Worm (Caenorhabditis elegans): ENCODE data around the gene C40H1.8.

Gene C40H1.8

DNA sequence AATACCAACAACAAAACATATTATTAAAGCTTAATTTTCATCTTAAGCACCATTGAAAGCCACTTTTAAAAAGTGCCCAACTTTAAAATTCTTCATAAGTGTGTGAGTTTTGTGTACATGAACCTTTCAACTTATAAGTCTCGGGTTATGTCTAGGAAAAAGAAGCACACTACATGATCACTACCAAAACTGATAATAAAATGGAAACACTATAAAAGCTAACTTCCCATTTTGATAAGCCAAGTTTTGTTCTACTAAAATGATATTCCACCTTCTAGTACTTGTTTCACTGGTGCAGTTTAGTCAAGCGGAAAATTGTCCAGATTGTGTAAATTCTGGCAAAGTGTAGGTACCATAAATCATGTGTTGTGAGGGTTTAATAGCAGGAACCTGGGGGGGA is at the start of gene C40H1.8:
TSS of gene C40H1.8 (plus strand) at position 242 of the 400 bp plus-strand sequence.
- TF ChIP-seq W03F9.2 (tag; optimal IDR thresholded peaks at IDR 0.05) (no peak), dao-5 (tag; optimal IDR thresholded peaks at IDR 0.05) (no peak), him-1 (tag; optimal IDR thresholded peaks at IDR 0.05) (no peak)

DNA sequence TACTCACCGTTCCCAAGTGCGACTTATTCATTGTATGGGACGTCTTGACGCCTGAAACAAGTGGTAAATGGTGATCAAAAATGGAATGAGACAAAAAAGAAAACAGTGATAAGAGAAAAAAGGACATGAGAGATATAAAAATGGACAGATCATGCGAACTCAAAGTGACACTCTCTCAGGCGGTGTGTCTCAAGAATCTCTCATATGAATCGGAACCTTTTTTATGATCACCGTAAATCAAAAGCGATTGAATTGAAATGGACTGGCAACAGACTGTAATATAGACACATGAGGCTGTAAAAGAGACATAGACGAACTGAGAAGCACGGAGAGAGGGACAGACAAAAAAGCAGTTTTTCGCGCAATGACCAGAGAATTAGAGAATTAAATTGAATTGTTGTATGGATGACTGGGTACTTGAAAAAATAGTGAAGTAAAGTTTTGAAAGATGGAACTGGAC is 45.5 kb upstream of the C40H1.8 start, which contains the start of gene clip-1:
TSS of gene clip-1 (minus strand) at position 51 of the 460 bp plus-strand sequence.
- TF ChIP-seq dao-5 (tag; optimal IDR thresholded peaks at IDR 0.05) (no peak), him-1 (tag; optimal IDR thresholded peaks at IDR 0.05) (no peak), W03F9.2 (tag; optimal IDR thresholded peaks at IDR 0.05) (no peak)

ce11 chrIII:9270183-9270582 is 44.3 kb upstream of the C40H1.8 start:
- TF ChIP-seq him-1 (tag; optimal IDR thresholded peaks at IDR 0.05) (no peak), dao-5 (tag; optimal IDR thresholded peaks at IDR 0.05) (no peak), W03F9.2 (tag; optimal IDR thresholded peaks at IDR 0.05) (no peak)

DNA sequence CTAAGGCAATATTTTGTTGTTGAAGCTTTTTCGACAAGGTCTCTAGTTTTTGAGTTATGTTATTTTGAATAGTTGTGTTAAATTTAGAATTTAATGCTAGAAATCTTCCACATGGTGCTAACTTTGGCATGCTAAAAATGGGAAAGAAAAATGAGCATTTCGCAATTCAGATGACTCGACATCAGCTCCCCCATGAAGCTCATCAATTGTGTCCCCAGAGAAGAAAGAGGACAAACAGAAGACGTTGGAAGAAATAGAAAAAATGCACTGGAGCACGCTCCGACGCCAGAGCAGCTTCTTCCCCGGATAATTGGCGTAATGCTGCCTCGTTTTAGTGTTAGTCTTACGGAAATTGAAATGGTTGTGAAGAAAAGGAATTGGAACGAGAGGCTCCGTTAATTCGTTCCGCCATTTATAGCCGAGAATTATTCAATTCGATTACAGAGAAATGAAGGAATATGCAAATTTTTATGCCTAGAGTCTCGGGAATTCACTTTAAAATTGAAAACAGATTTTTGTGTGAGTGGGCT is 43.1 kb upstream of the C40H1.8 start:
- TF ChIP-seq dao-5 (tag; optimal IDR thresholded peaks at IDR 0.05) = no peak

- TF ChIP-seq dao-5 (tag; optimal IDR thresholded peaks at IDR 0.05) (no peak), him-1 (tag; optimal IDR thresholded peaks at IDR 0.05) (no peak), W03F9.2 (tag; optimal IDR thresholded peaks at IDR 0.05) (no peak)
Observed at ce11 chrIII:9272107-9272506, 42.4 kb upstream of the C40H1.8 start.

DNA sequence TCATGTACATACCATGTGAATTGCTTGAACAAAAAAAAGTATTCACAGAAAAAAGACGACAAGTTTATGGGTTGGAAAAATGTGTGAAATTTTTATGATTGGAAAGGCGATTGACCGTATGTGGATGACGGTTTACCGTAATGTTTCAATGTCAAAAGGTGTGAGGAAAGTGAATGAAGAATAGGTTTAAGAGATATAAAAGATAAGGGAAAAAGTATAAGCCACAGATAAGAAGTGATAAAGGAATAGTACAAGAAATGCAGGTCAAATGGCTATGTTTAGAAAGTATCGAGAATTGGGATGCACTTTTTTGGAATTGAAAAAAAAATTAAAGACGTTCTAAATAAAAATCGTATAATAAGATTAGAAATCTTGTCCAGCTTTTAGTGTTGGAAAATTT is 36.7 kb upstream of the C40H1.8 start:
- no peak for TF ChIP-seq dao-5 (tag; optimal IDR thresholded peaks at IDR 0.05)
- no peak for TF ChIP-seq W03F9.2 (tag; optimal IDR thresholded peaks at IDR 0.05)
- no peak for TF ChIP-seq him-1 (tag; optimal IDR thresholded peaks at IDR 0.05)

DNA sequence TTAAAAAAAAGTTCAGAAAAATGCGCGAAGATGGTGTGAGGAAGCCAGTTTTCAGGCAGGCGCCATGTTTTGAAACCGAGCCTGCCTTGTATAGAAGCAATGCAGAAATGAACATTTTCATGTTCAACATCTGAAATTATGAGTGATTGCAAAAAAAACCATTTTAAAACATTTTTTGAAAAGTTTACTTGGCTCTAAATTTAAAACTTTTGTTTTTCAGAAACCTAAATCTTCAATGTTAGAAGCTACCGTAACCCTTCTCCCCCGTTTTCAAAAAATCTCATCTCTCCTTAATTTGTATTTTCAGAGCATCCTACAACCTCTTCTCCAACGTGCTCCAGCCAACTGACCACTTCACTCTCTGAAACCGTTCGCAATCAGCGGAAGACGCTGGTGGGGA is 33.0 kb upstream of the C40H1.8 start, which contains the start of gene fozi-1:
TSS of gene fozi-1 (plus strand) at position 301 of the 400 bp plus-strand sequence.
- TF ChIP-seq him-1 (tag; optimal IDR thresholded peaks at IDR 0.05) (no peak), W03F9.2 (tag; optimal IDR thresholded peaks at IDR 0.05) (no peak), dao-5 (tag; optimal IDR thresholded peaks at IDR 0.05) (no peak)

ce11 chrIII:9288540-9288939 is 26.0 kb upstream of the C40H1.8 start:
- TF ChIP-seq him-1 (tag; optimal IDR thresholded peaks at IDR 0.05) (no peak), dao-5 (tag; optimal IDR thresholded peaks at IDR 0.05) (no peak), W03F9.2 (tag; optimal IDR thresholded peaks at IDR 0.05) (no peak)

ce11 chrIII:9289815-9290214 is 24.7 kb upstream of the C40H1.8 start:
- TF ChIP-seq W03F9.2 (tag; optimal IDR thresholded peaks at IDR 0.05) (no peak), him-1 (tag; optimal IDR thresholded peaks at IDR 0.05) (no peak), dao-5 (tag; optimal IDR thresholded peaks at IDR 0.05) (no peak)

DNA sequence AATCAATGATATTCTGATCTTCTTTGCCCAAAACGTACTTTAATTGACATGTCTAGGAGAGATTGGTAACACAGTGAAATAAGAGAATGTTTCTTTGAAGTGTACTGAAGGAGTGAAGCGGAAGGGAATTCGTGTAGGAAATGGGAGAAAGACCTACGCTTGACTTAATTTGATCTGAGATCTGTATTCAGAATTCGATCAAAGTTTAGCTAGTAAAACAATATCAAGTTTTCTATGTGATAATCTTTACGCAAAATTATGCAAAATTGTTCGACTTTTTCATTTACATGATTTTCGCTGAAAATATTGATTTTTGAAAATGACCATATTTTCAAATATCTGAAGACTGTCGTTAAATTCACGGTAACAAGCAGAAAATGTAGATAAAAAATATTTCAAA is 17.2 kb upstream of the C40H1.8 start, which contains the start of gene K01B6.4:
TSS of gene K01B6.4 (minus strand) at position 101 of the 400 bp plus-strand sequence.
- TF ChIP-seq dao-5 (tag; optimal IDR thresholded peaks at IDR 0.05) (no peak), him-1 (tag; optimal IDR thresholded peaks at IDR 0.05) (no peak), W03F9.2 (tag; optimal IDR thresholded peaks at IDR 0.05) (no peak)

DNA sequence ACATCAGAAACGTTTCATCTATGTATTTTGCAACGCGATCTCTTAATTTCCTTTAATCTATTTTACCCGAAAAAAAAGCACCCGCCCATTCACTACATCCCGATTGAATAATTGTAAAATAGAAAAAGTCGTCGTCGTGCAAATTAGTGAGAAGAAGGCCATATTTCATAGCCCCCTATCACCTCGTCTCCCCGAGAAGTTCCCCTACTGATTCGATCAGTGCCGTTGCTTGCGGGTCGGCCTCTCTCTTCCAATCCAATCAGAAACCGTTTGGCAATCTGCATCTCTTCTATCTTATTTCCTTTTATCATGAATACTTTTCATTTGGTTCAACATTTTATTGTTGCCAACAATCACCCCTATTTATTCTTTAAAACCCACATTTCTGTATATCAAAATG is 15.4 kb upstream of the C40H1.8 start:
- no peak for TF ChIP-seq him-1 (tag; optimal IDR thresholded peaks at IDR 0.05)
- no peak for TF ChIP-seq W03F9.2 (tag; optimal IDR thresholded peaks at IDR 0.05)
- no peak for TF ChIP-seq dao-5 (tag; optimal IDR thresholded peaks at IDR 0.05)

DNA sequence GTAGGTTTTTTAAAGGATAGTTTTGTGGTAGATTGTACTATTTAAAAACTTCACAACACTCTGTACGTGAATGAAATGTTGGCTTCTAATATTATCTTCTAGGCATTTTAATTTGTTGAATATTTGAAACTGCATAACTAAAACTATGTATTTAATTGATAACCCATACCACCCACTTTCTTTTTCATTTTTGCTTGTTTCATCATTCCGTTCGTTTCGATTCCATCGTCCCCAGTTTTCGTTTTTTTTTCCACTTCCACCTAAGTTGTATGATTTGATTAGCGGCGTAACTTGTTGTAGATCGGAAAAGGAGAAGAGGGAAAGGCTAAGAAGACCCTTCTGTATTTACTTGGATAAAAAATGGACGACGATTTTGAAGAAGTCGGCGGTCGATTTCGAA is 14.6 kb upstream of the C40H1.8 start, which contains the start of gene K01B6.3:
TSS of gene K01B6.3 (plus strand) at position 301 of the 400 bp plus-strand sequence.
- TF ChIP-seq him-1 (tag; optimal IDR thresholded peaks at IDR 0.05) (no peak), W03F9.2 (tag; optimal IDR thresholded peaks at IDR 0.05) (no peak)

DNA sequence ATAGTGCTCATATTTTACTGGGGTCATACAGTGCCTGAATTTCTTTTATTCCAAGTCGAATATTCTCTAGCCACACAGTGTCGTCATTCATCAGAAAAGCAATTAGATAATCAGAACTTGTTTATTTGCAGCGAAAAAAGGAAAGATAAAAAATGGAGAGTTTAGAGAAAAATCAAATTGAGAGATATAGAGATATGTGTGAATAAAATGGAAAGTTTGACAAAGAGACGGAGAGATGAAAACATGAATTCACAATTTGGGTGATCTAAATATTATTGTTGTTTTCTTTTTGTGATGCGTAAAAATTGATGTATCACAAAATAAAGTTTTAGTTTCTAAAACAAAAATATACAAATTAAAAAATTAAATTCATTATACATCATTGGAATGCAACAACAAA is 13.8 kb upstream of the C40H1.8 start:
- TF ChIP-seq him-1 (tag; optimal IDR thresholded peaks at IDR 0.05) = no peak
- TF ChIP-seq dao-5 (tag; optimal IDR thresholded peaks at IDR 0.05) = no peak
- no peak for TF ChIP-seq W03F9.2 (tag; optimal IDR thresholded peaks at IDR 0.05)

ce11 chrIII:9306596-9306995 is 7.9 kb upstream of the C40H1.8 start, which contains the start of gene srx-45:
Gene srx-45, minus strand, starts transcription at chrIII:9306696.
- TF ChIP-seq him-1 (tag; optimal IDR thresholded peaks at IDR 0.05) = no peak
- TF ChIP-seq W03F9.2 (tag; optimal IDR thresholded peaks at IDR 0.05) = no peak
- no peak for TF ChIP-seq dao-5 (tag; optimal IDR thresholded peaks at IDR 0.05)

- no peak for TF ChIP-seq W03F9.2 (tag; optimal IDR thresholded peaks at IDR 0.05)
- no peak for TF ChIP-seq dao-5 (tag; optimal IDR thresholded peaks at IDR 0.05)
- TF ChIP-seq him-1 (tag; optimal IDR thresholded peaks at IDR 0.05) = no peak
Observed at ce11 chrIII:9309840-9310239, 4.7 kb upstream of the C40H1.8 start.

All from whole organism, L4/young adult.